Worm (Caenorhabditis elegans): Measurements from ENCODE around the gene K07H8.9.
A peak's percentile ranks its signal among the peaks of the same experiment; 100 is the strongest.

The K07H8.9 gene

DNA sequence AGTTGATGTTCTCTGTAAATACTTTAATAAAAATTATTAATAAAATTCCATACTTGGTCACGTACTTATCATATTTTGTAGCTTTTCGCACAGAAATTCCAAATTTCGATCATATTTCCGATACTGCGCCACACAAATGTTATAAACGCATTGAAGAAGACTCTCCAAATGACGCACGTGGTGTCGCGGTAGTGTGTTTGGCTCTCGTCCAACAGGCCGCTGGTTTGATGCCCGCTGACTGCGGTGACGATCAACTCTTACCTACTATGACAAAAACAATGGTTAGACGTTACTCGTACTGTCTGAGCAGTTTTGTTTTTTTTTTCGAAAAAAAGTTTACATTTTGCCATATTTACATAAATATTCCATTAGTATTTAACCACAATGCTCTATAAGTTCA lies 33.4 kb downstream of the K07H8.9 start:
- TF ChIP-seq nhr-77 (tag; optimal IDR thresholded peaks at IDR 0.05) = peak; percentile 6
- peak; percentile 83 for TF ChIP-seq tra-1 (GFP tag; IDR thresholded peaks at IDR 0.05)
- peak; percentile 84 for TF ChIP-seq nhr-102 (tag; optimal IDR thresholded peaks at IDR 0.05)
- no peak for TF ChIP-seq skn-1 (tag; optimal IDR thresholded peaks at IDR 0.05)
- no peak for TF ChIP-seq nhr-25 (tag; optimal IDR thresholded peaks at IDR 0.05; ENCODE audit: borderline replicate concordance, insufficient read depth)
- no peak for TF ChIP-seq fkh-10 (GFP tag; optimal IDR thresholded peaks at IDR 0.05)
- peak; percentile 77 for TF ChIP-seq hlh-30 (tag; optimal IDR thresholded peaks at IDR 0.05; ENCODE audit: insufficient read depth)
- TF ChIP-seq rbr-2 (tag; optimal IDR thresholded peaks at IDR 0.05) = peak; percentile 72
- TF ChIP-seq hmg-1.1 (GFP tag; IDR thresholded peaks at IDR 0.05) = peak; percentile 86
- TF ChIP-seq hlh-11 (tag; optimal IDR thresholded peaks at IDR 0.05) = peak; percentile 66
- peak; percentile 80 for TF ChIP-seq Y48G9A.11 (GFP tag; IDR thresholded peaks at IDR 0.05)
- TF ChIP-seq ces-1 (GFP tag; optimal IDR thresholded peaks at IDR 0.05) = no peak
- peak; percentile 46 for TF ChIP-seq pqm-1 (tag; optimal IDR thresholded peaks at IDR 0.05)
- peak; percentile 93; the same call in 1 of the 2 replicates for TF ChIP-seq snpc-1.2 (GFP tag; IDR thresholded peaks at IDR 0.05)
- TF ChIP-seq zfp-3 (GFP tag; conservative IDR thresholded peaks at IDR 0.05) = peak; percentile 73
- TF ChIP-seq R02D3.7 (tag; optimal IDR thresholded peaks at IDR 0.05) = no peak
- peak; percentile 25 for TF ChIP-seq nhr-6 (tag; optimal IDR thresholded peaks at IDR 0.05)
- TF ChIP-seq attf-4 (tag; optimal IDR thresholded peaks at IDR 0.05) = no peak
- no peak; the same call in 1 of the 2 replicates for TF ChIP-seq egl-43 (GFP tag; IDR thresholded peaks at IDR 0.05)
- TF ChIP-seq ceh-20 (GFP tag; IDR thresholded peaks at IDR 0.05) = peak; percentile 81; the same call in 1 of the 2 replicates
- peak; percentile 97 for TF ChIP-seq dmd-8 (GFP tag; IDR thresholded peaks at IDR 0.05)
- TF ChIP-seq D1046.2 (GFP tag; IDR thresholded peaks at IDR 0.05) = peak; percentile 83; the same call in 1 of the 2 replicates
- TF ChIP-seq hif-1 (tag; optimal IDR thresholded peaks at IDR 0.05) = peak in 1 of 2 experiments; percentile 54
- TF ChIP-seq unc-130 (GFP tag; optimal IDR thresholded peaks at IDR 0.05) = peak; percentile 80
- peak; percentile 25 for TF ChIP-seq zip-2 (tag; optimal IDR thresholded peaks at IDR 0.05)
- TF ChIP-seq ZK337.2 (GFP tag; IDR thresholded peaks at IDR 0.05) = 0 out of 2 replicates have a peak, but pooled peaks have one; percentile 59
- TF ChIP-seq T26A8.4 (GFP tag; IDR thresholded peaks at IDR 0.05) = peak; percentile 80
- peak; percentile 77 to 81; a peak in 2 of 4 replicates for TF ChIP-seq madf-5 (GFP tag; IDR thresholded peaks at IDR 0.05)
- peak; percentile 95 for TF ChIP-seq aha-1 (tag)
- TF ChIP-seq ctbp-1 (GFP tag; IDR thresholded peaks at IDR 0.05) = no peak; the same call in 1 of the 2 replicates
- no peak for TF ChIP-seq ceh-44 (GFP tag; IDR thresholded peaks at IDR 0.05)
- TF ChIP-seq nhr-41 (GFP tag; IDR thresholded peaks at IDR 0.05) = peak; percentile 78
- peak; percentile 55 for TF ChIP-seq lir-3 (tag; optimal IDR thresholded peaks at IDR 0.05)
- TF ChIP-seq aly-2 (tag; optimal IDR thresholded peaks at IDR 0.05) = no peak
- TF ChIP-seq egl-27 (tag; optimal IDR thresholded peaks at IDR 0.05) = no peak
- peak; percentile 79 for TF ChIP-seq lin-13 (GFP tag; optimal IDR thresholded peaks at IDR 0.05)
- peak; percentile 84 for TF ChIP-seq mep-1 (tag; optimal IDR thresholded peaks at IDR 0.05)
- no peak for TF ChIP-seq nhr-76 (tag; optimal IDR thresholded peaks at IDR 0.05)
- peak; percentile 79 for TF ChIP-seq zip-11 (GFP tag; IDR thresholded peaks at IDR 0.05)
- peak; percentile 79; the same call in 1 of the 2 replicates for TF ChIP-seq nhr-42 (GFP tag; IDR thresholded peaks at IDR 0.05)
- 0 out of 2 replicates have a peak, but pooled peaks have one; percentile 54 for TF ChIP-seq saeg-2 (GFP tag; IDR thresholded peaks at IDR 0.05)
- TF ChIP-seq daf-19 (GFP tag; conservative IDR thresholded peaks at IDR 0.05) = peak; percentile 93
- TF ChIP-seq ceh-28 (tag; optimal IDR thresholded peaks at IDR 0.05) = no peak
- TF ChIP-seq F49E8.2 (tag; optimal IDR thresholded peaks at IDR 0.05; ENCODE audit: borderline replicate concordance) = peak; percentile 74
- no peak for TF ChIP-seq set-16 (GFP tag; IDR thresholded peaks at IDR 0.05)
- TF ChIP-seq Y75B8A.6 (GFP tag; IDR thresholded peaks at IDR 0.05) = no peak
- TF ChIP-seq zag-1 (tag; optimal IDR thresholded peaks at IDR 0.05) = no peak
- TF ChIP-seq fos-1 (tag; optimal IDR thresholded peaks at IDR 0.05) = no peak
- TF ChIP-seq madf-9 (GFP tag; conservative IDR thresholded peaks at IDR 0.05) = peak; percentile 60; the same call in 1 of the 2 replicates
- TF ChIP-seq ZK546.5 (tag; optimal IDR thresholded peaks at IDR 0.05) = no peak
- TF ChIP-seq mxl-3 (GFP tag; optimal IDR thresholded peaks at IDR 0.05) = peak; percentile 64
